Fruit fly (Drosophila melanogaster) whole organism, pupa: ENCODE measurements around the gene mad2.

Source experiments
- CG10348 ChIP-seq: fragments of 200-800 bp; sonication (Bioruptor generic); IDR thresholded peaks from 2 replicates; pipeline ENCODE4 v1.3.6; 2022; ENCODE audit warnings: missing biosample characterization, missing genetic modification characterization
- CG12605 ChIP-seq: fragments of 200-800 bp; sonication (Bioruptor generic); IDR thresholded peaks from 2 replicates; pipeline ENCODE4 v1.3.6; 2022; ENCODE audit warnings: missing biosample characterization, missing genetic modification characterization
- CG13204 ChIP-seq: fragments of 200-800 bp; sonication (Bioruptor generic); optimal IDR thresholded peaks from 2 replicates; lab custom pipeline; 2018; ENCODE audit warnings: missing biosample characterization, mild to moderate bottlenecking, missing genetic modification characterization, moderate library complexity
- CG14655 ChIP-seq: fragments of 200-800 bp; sonication (Bioruptor generic); optimal IDR thresholded peaks from 3 replicates; lab custom pipeline; 2017; ENCODE audit warnings: mild to moderate bottlenecking, missing biosample characterization, missing genetic modification reagents, missing genetic modification characterization
- CG15710 ChIP-seq: fragments of 200-800 bp; sonication (Bioruptor generic); optimal IDR thresholded peaks from 2 replicates; lab custom pipeline; 2018; ENCODE audit warnings: missing biosample characterization, mild to moderate bottlenecking, missing genetic modification characterization, moderate library complexity
- CG17806 ChIP-seq: fragments of 200-800 bp; sonication (Bioruptor generic); optimal IDR thresholded peaks from 2 replicates; lab custom pipeline; 2018; ENCODE audit warnings: missing biosample characterization, mild to moderate bottlenecking, missing genetic modification characterization, moderate library complexity
- CG32121 ChIP-seq: fragments of 200-800 bp; sonication (Bioruptor generic); IDR thresholded peaks from 2 replicates; pipeline ENCODE4 v1.3.6; 2022; ENCODE audit warnings: missing biosample characterization, missing genetic modification characterization
- CG34367 ChIP-seq: fragments of 200-800 bp; sonication (Bioruptor generic); optimal IDR thresholded peaks from 2 replicates; lab custom pipeline; 2018; ENCODE audit warnings: missing biosample characterization, mild to moderate bottlenecking, missing genetic modification characterization
- CG4496 ChIP-seq: fragments of 200-800 bp; sonication (Bioruptor generic); IDR thresholded peaks from 3 replicates; pipeline ENCODE4 v1.3.6; 2022; ENCODE audit warnings: missing biosample characterization, missing genetic modification characterization
- CG8159 ChIP-seq: fragments of 200-800 bp; sonication (Bioruptor generic); optimal IDR thresholded peaks from 3 replicates; lab custom pipeline; 2018; ENCODE audit warnings: missing biosample characterization, mild to moderate bottlenecking, missing genetic modification characterization, moderate library complexity
- CG8301 ChIP-seq: fragments of 200-800 bp; sonication (Bioruptor generic); optimal IDR thresholded peaks from 2 replicates; lab custom pipeline; 2018; ENCODE audit warnings: missing biosample characterization, mild to moderate bottlenecking, missing genetic modification characterization
- CG9948 ChIP-seq: fragments of 200-800 bp; sonication (Bioruptor generic); optimal IDR thresholded peaks from 2 replicates; lab custom pipeline; 2018; ENCODE audit warnings: missing biosample characterization, mild to moderate bottlenecking, missing genetic modification characterization, moderate library complexity
- D1 ChIP-seq: fragments of 200-800 bp; sonication (Bioruptor generic); optimal IDR thresholded peaks from 2 replicates; lab custom pipeline; 2018; ENCODE audit warnings: missing biosample characterization, mild to moderate bottlenecking, missing genetic modification characterization, moderate library complexity
- EcR ChIP-seq: fragments of 200-800 bp; sonication (Bioruptor generic); optimal IDR thresholded peaks from 3 replicates; lab custom pipeline; 2019; ENCODE audit warnings: missing biosample characterization, missing genetic modification characterization, mild to moderate bottlenecking, moderate library complexity, missing genetic modification reagents
- Ets98B ChIP-seq: fragments of 200-800 bp; sonication (Bioruptor generic); IDR thresholded peaks from 2 replicates; pipeline ENCODE4 v1.3.6; 2022; ENCODE audit warnings: missing biosample characterization, missing genetic modification characterization
- Pif1A ChIP-seq: fragments of 200-800 bp; sonication (Bioruptor generic); optimal IDR thresholded peaks from 3 replicates; lab custom pipeline; 2016; ENCODE audit warnings: missing biosample characterization, missing genetic modification characterization
- Pif1B ChIP-seq: fragments of 200-800 bp; sonication (Bioruptor generic); optimal IDR thresholded peaks from 3 replicates; lab custom pipeline; 2016; ENCODE audit warnings: missing biosample characterization, missing genetic modification characterization
- Snoo ChIP-seq: fragments of 200-800 bp; sonication (Bioruptor generic); optimal IDR thresholded peaks from 3 replicates; lab custom pipeline; 2017; ENCODE audit warnings: missing biosample characterization, mild to moderate bottlenecking, missing genetic modification characterization, inconsistent platforms
- fd96Ca ChIP-seq: fragments of 200-800 bp; sonication (Bioruptor generic); IDR thresholded peaks from 3 replicates; pipeline ENCODE4 v1.3.6; 2022; ENCODE audit warnings: missing biosample characterization, missing genetic modification characterization
- gl ChIP-seq: fragments of 200-800 bp; sonication (Bioruptor generic); optimal IDR thresholded peaks from 2 replicates; lab custom pipeline; 2018; ENCODE audit warnings: missing biosample characterization, mild to moderate bottlenecking, missing genetic modification characterization
- rn ChIP-seq: fragments of 200-800 bp; sonication (Bioruptor generic); IDR thresholded peaks from 2 replicates; pipeline ENCODE4 v1.3.6; 2022; ENCODE audit warnings: missing biosample characterization, missing genetic modification characterization

The mad2 gene

DNA sequence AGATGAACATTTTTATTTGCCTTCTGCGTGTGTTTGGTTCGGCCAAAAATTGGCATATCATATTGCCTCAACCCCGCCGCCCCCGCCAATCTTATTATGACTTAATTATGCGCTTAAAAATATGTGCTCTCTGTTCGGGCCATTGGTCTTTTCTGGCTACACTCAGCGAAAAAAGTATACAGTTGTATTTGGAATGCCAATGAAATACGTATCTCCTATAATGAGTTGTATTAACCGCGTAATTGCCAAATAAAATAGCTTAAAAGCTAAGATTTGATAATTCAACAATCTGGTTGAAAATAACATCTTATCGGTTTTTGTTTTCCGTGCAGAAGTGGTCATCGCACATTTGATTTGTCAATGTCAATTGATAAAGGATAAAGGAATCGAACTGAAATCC lies 7.1 kb upstream of the mad2 start:
- no peak for TF ChIP-seq D1 (tag; lab: Kevin White, UChicago)
- TF ChIP-seq CG13204 (GFP tag; lab: Kevin White, UChicago): no peak

DNA sequence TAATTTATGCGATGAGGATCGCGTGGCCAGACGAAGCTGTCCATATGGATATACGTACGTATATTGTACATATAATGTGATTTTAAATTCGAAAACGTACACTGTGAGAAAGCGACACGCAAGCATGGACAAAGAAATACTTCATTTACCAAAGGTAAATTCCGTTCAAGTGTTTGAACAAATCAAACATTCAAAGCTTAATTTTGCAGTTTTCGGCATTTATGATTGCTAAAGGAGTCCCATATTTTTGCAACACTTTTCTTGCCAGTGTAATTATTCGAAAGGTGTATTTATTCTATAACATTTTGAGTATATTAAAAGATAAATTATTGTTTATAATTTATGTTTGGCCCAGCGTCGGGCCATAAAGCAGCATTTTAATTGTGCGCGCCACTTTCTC lies 6.4 kb upstream of the mad2 start:
- TF ChIP-seq CG34367: no peak
- no peak for TF ChIP-seq gl (tag; lab: Kevin White, UChicago)
- peak; percentile 13 for TF ChIP-seq Snoo (tag; lab: Kevin White, UChicago)
- TF ChIP-seq fd96Ca (GFP tag; lab: Robert Waterston, UW): 0 out of 3 replicates have a peak, but pooled peaks have one; percentile 28
- no peak for TF ChIP-seq CG4496

DNA sequence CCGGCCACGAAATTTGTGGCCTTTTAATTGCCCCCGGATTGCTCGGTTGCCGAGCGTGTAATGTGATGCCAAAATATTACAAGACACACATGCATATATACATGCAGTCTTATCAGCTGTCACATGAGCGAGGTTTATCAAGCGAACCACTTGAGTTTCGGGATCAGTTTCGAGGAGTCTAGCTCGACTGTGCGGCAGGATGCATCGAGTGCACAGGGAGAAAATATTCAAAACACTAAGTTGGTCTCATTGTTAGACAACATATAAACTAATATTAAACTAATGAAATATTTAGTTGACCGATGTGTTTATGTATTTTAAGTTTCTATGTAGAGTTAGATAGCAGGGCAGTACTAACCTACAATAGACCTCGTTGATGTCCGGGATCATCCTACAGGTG lies 4.3 kb upstream of the mad2 start:
- TF ChIP-seq Snoo (tag; lab: Kevin White, UChicago): no peak
- no peak for TF ChIP-seq CG17806 (tag; lab: Kevin White, UChicago)
- TF ChIP-seq CG12605 (GFP tag; lab: Robert Waterston, UW): no peak
- TF ChIP-seq CG10348 (GFP tag; lab: Robert Waterston, UW): no peak
- TF ChIP-seq CG34367: no peak
- no peak for TF ChIP-seq Ets98B
- no peak for TF ChIP-seq Pif1A (GFP tag; lab: Kevin White, UChicago)
- no peak for TF ChIP-seq fd96Ca (GFP tag; lab: Robert Waterston, UW)
- TF ChIP-seq CG32121 (GFP tag; lab: Robert Waterston, UW): no peak
- no peak for TF ChIP-seq rn (GFP tag; lab: Robert Waterston, UW)
- no peak for TF ChIP-seq CG8301 (tag; lab: Kevin White, UChicago)
- no peak for TF ChIP-seq gl (tag; lab: Kevin White, UChicago)
- TF ChIP-seq Pif1B: no peak
- no peak for TF ChIP-seq CG13204 (GFP tag; lab: Kevin White, UChicago)
- no peak for TF ChIP-seq CG14655 (GFP tag; lab: Kevin White, UChicago)
- TF ChIP-seq EcR (GFP tag; lab: Kevin White, UChicago): no peak
- no peak for TF ChIP-seq CG8159 (tag; lab: Kevin White, UChicago)
- no peak for TF ChIP-seq CG9948 (tag; lab: Kevin White, UChicago)
- TF ChIP-seq CG15710 (tag; lab: Kevin White, UChicago): no peak
- TF ChIP-seq CG4496: no peak

DNA sequence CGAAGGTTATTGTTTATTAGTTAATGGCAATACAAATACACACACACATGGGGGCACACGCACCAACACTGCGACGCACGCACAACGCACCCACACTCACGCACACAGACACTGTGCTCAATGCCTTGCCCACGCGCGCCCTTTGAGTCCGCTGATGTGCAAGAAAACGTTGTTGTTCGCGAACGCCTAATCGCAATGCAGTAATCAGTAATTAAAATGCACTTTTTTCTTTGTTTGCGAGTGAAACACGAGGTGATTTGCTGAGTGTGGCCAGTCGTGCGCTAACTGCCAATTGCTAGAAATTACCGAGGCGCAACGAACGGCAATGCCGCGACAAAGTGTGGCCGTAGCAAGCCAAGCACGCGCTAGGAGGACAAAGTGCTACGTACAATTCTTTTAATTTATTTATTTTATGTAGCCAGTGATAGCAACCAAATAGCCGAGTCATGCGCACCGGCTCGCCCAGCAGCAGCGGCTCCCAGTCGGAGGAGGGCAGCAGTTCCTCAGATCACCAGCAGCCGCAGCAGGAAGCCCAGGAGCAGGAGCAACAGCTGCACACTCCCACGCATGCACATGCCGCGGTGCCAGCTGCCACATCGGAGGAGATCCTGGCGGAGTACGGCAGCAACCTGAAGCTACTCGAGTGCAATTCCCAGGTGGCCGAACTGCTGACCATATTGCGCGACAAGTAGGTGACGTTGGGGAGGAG lies 2.1 kb downstream of the mad2 start, which contains the start of the genes S6k and kri:
TSS of gene S6k (minus strand) at position 299 of the 709 bp plus-strand sequence.
TSS of gene kri (plus strand) at position 341 of the 709 bp plus-strand sequence.
- TF ChIP-seq CG8159 (tag; lab: Kevin White, UChicago) (peak; percentile 14), CG34367 (no peak), Ets98B (peak; percentile 14; the same call in 1 of the 2 replicates), gl (tag; lab: Kevin White, UChicago) (peak; percentile 40), CG15710 (tag; lab: Kevin White, UChicago) (peak; percentile 1), EcR (GFP tag; lab: Kevin White, UChicago) (peak; percentile 56), CG8301 (tag; lab: Kevin White, UChicago) (no peak), CG32121 (GFP tag; lab: Robert Waterston, UW) (no peak), CG4496 (peak; percentile 43; the same call in 1 of the 3 replicates), CG14655 (GFP tag; lab: Kevin White, UChicago) (no peak)

DNA sequence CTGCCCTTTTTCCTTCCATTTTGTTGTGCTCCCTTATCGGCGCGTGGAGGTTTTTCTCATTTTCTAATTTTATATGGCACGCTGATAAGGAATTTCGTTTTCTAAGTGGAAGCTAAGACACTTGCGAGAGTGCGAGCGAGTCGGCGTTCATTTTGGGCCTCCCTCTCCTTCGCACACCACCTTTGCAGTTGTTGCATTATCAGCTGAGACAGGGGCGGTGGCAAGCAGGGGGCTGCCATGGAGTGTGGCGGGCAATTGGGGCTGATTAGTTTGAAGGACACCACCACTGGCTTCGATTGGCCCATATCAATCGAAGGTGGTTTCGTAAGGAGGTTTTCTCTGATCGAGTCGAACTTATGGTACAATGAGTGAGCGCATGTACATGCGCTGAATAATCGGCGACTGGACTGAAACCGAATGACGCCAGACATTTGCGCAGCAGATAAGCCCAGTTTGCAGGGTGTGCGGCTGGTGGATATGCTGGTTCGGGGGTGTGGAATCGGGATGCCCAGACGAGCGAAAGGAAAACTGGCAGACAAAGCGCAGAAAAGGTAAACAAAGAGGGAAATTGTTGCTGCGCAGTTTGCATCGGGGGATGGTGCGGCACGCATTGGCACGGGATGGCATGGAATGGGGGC lies 3.1 kb downstream of the mad2 start:
- no peak for TF ChIP-seq CG8159 (tag; lab: Kevin White, UChicago)
- TF ChIP-seq CG15710 (tag; lab: Kevin White, UChicago): no peak
- no peak for TF ChIP-seq CG14655 (GFP tag; lab: Kevin White, UChicago)
- no peak for TF ChIP-seq CG8301 (tag; lab: Kevin White, UChicago)
- TF ChIP-seq Pif1A (GFP tag; lab: Kevin White, UChicago): no peak
- TF ChIP-seq, all 21 proteins: peak for 0

DNA sequence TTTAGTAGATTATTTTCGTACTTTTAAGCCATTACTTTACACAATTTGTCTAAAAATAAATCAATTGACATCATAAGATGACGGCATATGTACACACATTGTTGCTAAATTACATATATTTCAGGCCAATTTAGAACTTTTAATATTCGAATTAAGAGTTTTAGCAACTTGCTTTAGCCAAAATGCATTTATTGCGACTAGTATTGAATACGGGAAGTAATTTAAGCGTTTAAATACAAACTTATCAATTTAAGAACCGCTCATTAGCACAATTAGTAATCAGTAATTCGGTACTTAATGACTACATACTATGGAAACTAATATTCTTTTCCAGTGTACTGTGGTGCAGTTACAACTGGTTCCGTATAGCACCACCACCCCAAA lies 3.7 kb downstream of the mad2 start:
- TF ChIP-seq Ets98B: no peak
- no peak for TF ChIP-seq rn (GFP tag; lab: Robert Waterston, UW)
- no peak for TF ChIP-seq D1 (tag; lab: Kevin White, UChicago)
- no peak for TF ChIP-seq CG10348 (GFP tag; lab: Robert Waterston, UW)
- TF ChIP-seq CG8159 (tag; lab: Kevin White, UChicago): no peak
- TF ChIP-seq CG13204 (GFP tag; lab: Kevin White, UChicago): no peak
- TF ChIP-seq CG12605 (GFP tag; lab: Robert Waterston, UW): no peak
- TF ChIP-seq Pif1B: no peak
- no peak for TF ChIP-seq CG8301 (tag; lab: Kevin White, UChicago)
- TF ChIP-seq Snoo (tag; lab: Kevin White, UChicago): no peak
- TF ChIP-seq CG34367: no peak
- no peak for TF ChIP-seq EcR (GFP tag; lab: Kevin White, UChicago)
- TF ChIP-seq fd96Ca (GFP tag; lab: Robert Waterston, UW): no peak
- TF ChIP-seq CG9948 (tag; lab: Kevin White, UChicago): no peak
- no peak for TF ChIP-seq CG32121 (GFP tag; lab: Robert Waterston, UW)
- TF ChIP-seq Pif1A (GFP tag; lab: Kevin White, UChicago): no peak
